Fruit fly (Drosophila melanogaster) whole organism, larva: Measurements from ENCODE around the gene sick.

Experiments
- noc ChIP-seq: fragments of 200-800 bp; sonication (Bioruptor generic); optimal IDR thresholded peaks from 3 replicates; lab custom pipeline; 2019; ENCODE audit warnings: missing biosample characterization, mild to moderate bottlenecking, missing genetic modification characterization, moderate library complexity

The sick gene

DNA sequence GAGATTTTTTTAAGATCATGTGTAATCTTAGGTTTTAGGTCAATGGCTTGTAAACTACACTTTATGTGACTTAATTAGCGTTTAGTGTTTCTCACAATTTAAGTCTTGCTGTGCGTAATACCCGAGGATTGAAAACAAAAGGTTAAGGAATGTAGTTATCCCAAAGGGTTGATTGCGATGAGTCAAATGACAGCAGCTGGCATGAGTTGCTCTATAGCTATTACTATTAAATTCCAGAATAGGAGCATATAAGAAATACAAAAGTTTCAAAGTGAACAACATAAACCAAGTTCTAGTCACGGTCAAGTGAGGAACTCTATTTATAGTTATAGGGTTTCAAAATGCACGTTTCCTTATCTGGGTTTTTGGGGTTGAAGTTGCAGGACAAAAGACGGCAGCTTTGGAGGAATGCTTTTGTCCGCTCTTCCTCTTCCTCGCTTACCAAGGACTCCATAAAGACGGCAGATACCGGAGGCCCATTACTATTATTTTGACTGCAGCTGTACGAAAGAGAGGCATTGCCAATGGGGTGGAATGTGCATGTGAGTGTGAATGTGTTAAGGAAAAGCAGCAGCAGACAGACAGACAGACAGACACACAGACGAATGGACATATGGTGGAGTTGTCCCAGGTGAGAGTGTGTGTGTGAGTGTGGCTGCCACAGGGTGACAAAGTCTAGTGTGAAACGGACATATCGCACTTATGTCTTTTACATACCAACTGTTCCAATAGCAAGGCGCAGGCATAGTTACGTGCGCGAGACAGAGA, 5.4 kb upstream of the sick start:
- no peak for TF ChIP-seq noc (tag; lab: Kevin White, UChicago)

DNA sequence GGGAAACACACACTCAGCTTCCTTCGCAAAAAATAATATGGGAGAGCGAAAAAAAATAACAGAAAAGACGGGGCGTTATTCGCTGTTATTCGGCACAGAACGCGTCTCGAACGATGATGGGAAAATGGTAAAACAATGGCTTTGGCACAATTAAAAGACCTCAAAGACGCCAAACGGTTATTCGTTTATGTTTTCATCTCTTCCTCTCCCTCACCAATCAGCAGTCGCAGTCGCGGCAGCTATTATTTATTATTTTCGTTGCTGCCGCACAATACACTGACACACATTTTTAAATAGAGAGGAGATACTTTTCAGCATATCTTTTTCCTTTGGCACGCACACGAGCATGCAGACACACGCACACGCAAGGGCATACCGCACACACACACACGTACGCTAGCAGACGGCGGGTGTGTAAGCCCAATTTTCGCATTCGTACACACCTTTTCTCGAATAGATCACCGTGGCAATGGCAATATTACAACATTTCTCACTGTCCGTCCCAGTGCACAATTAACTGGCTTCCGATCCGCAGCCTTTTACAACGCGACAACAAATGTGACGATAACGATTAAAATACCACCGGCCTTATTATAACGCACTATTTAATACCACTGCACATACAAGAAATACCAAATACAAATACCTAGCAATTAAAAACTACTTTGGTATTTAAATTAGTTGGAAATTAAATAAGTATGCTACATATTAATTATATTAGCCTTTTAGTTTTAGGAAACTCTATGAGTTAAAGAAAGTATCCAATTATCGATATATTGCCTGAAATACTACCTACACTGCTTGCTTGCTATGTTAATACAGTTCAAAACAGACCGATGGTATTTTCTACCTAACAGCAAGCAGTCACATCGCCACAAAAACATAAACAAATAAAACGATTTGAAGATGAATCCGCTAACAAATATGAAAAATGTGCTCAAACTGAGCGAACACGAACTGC, 4.6 kb upstream of the sick start, which contains the start of the genes CdGAPr and CG10466:
TSS of gene CdGAPr (minus strand) at position 562 of the 961 bp plus-strand sequence.
TSS of gene CG10466 (plus strand) at position 784 of the 961 bp plus-strand sequence.
- TF ChIP-seq noc (tag; lab: Kevin White, UChicago): no peak

DNA sequence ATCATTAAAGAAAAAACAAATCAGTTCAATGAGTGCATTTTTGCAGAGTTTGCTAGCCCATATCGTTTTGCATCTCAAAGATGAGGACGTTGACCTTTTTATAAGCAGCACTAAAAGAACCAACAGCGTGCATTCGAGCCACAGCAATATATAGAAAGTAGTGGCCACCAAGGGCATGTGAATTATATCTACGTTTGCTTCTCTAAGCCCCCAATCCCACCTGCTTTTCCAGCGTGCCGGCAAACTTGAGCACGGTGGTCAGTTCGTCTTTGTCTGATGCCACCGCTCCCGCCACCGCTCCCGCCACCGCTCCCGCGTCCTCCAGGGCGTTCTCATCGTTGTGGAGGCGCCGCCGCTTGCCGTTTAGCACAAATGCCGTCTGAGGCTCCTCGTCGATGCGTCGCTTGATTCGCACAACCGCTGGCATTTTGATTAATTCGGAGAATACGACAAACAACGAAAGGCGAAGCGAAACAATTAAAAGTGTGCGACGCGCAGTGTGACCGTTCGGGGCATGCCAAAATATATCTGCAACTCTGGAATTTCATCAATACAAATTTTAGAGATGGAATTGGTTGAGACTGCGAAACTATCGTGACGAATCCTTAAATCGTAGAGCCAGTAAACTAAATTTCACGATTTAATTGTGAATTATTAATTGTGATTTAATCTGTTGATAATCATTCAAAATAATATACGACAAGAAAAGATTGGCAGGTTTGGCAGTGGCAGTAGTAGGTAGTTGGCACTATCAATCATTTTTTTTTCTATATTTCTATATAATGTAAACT, 650 bp upstream of the sick start:
- TF ChIP-seq noc (tag; lab: Kevin White, UChicago): no peak

- no peak for TF ChIP-seq noc (tag; lab: Kevin White, UChicago)
Measured at dm6 chr2L:19799940-19800339, 3.8 kb downstream of the sick start.

- no peak for TF ChIP-seq noc (tag; lab: Kevin White, UChicago)
Measured at dm6 chr2L:19800703-19801102, 4.5 kb downstream of the sick start.

DNA sequence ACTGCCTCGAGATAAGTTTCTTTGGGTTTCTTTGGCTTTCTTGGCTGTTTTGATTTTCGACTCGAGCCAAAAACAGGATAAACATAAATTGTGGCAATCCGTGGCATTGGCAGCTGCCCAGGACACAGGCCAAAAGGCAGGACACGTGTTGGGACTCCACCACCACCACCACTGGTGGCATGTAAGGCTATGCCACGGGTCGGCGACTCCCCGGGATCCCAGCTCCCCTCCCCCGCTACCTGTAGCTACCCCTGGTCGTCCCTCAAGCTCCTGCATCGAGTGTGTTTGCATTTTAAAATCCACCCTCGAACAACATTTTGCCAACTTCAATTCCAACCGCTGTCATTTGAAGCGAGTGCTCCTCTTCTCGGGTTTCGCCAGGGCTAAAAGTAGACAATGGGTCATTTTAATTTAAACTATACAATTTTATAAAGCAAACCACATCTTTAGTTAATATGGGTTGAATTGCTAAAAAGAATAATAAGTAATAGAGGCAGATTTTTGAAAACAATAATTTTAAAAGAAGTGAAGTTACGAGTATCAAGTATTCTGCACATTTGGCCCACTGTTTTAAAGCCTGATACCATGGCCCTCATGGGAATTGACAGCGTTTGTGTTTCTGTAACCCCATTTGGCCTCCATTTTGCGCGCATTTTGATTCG, 5.9 kb downstream of the sick start:
- TF ChIP-seq noc (tag; lab: Kevin White, UChicago): no peak

DNA sequence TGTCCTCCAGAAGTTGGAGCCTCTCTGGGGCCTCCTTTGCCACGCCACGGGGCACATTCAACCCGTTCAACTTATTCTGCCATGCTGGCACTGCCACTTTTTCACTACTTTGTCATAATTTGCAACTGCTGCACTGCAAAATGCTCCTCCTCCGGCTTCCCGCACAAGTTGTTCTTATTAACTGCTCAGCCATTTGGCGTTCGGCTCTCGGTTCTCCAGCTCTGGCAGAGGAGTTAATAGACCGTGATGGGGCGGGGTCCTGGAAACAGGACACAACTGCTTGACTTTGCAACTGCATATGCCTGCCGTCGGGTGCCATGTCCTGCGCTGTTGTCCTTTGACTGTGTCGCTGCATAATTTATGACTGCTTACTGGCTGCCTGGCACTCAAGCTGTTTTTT, 8.8 kb downstream of the sick start:
- TF ChIP-seq noc (tag; lab: Kevin White, UChicago): no peak

- TF ChIP-seq noc (tag; lab: Kevin White, UChicago): no peak
Measured at dm6 chr2L:19809515-19810049, 13.4 kb downstream of the sick start.

DNA sequence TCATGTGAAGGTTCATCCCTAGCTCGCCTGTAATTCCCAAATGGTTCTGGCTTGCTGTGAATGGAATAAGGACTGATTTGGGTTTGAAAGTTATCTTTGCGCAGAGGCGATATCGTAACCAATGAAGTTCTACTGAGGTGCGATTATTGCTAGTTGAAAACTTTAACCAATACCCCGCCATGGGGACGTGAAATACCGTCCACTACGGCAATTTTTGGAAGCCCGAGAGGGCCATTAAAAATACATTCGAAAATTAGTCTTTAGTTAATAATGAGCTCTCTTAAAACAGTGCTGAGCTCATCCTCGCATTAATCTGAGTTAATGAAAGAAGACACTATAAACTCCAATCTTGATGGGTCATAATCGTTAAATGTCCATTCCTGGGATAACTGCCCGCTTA, 14.5 kb downstream of the sick start:
- TF ChIP-seq noc (tag; lab: Kevin White, UChicago): no peak

DNA sequence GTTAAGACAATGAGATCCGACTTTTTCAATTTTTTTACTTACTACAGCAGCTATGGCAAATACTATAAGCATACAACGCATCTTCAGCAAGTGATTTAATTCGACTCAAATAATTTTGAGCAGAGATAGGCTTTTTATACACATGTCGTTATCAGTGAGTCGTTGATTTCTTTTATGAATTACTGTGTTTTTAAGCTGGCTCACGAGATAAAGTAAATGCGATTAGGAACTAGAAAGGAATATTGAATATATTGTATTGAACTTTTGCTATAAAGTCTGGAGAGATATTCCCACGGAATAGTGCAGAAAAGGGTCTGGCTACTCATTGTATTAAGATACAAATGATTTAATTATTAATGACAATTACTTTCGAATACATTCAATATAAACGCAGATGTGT, 18.3 kb downstream of the sick start, which contains the start of gene CG13962:
TSS of gene CG13962 (minus strand) at position 101 of the 400 bp plus-strand sequence.
- TF ChIP-seq noc (tag; lab: Kevin White, UChicago): no peak

- TF ChIP-seq noc (tag; lab: Kevin White, UChicago): no peak
Measured at dm6 chr2L:19817147-19817546, 21.0 kb downstream of the sick start.

- no peak for TF ChIP-seq noc (tag; lab: Kevin White, UChicago)
Measured at dm6 chr2L:19819896-19820295, 23.7 kb downstream of the sick start.

- no peak for TF ChIP-seq noc (tag; lab: Kevin White, UChicago)
Measured at dm6 chr2L:19824290-19824689, 28.1 kb downstream of the sick start.

DNA sequence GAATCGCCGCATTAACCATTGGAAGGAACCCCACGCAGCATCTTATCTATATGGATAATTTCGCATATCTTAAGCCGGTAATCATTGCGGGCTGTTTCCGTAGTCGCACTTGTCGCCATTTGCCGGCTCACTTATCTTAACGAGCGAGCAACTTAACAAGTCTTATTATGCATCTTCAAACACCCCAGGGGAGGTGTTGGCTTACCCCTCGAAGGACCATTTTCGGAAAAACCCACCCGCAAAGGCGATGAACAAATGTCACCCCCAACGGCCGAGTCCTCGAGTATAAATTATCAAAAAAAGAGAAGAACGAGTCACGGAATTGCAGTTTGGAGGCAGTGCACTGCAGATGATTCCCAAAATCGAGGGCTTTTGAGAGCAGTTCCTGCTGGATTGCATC, 33.2 kb downstream of the sick start:
- no peak for TF ChIP-seq noc (tag; lab: Kevin White, UChicago)

dm6 chr2L:19831388-19831787, 35.2 kb downstream of the sick start:
- TF ChIP-seq noc (tag; lab: Kevin White, UChicago): no peak
